Worm (Caenorhabditis elegans) whole organism, L1 larva: ENCODE data around the gene F22E5.1.
"Not testable (repeated sequence)": the region's sequence is repeated elsewhere in the genome, so short reads cannot be mapped to it uniquely, and the experiment has no call there.

ENCODE experiments used
- C16A3.4 ChIP-seq: fragments of 150-350 bp; optimal IDR thresholded peaks from 2 replicates; lab custom pipeline; 2014; ENCODE audit warnings: missing biosample characterization, missing genetic modification characterization
- C34B4.2 ChIP-seq: sonication (generic microtip); optimal IDR thresholded peaks from 2 replicates; lab custom pipeline; 2017; ENCODE audit warnings: mild to moderate bottlenecking, missing genetic modification characterization, missing compliant biosample characterization
- F16B12.6 ChIP-seq: fragments of 150-350 bp; optimal IDR thresholded peaks from 2 replicates; lab custom pipeline; 2014; ENCODE audit warnings: missing biosample characterization, missing genetic modification characterization
- alr-1 ChIP-seq: fragments of 200-800 bp; sonication (Bioruptor generic); optimal IDR thresholded peaks from 2 replicates; lab custom pipeline; 2018; ENCODE audit warnings: borderline replicate concordance, mild to moderate bottlenecking, missing genetic modification characterization, missing compliant biosample characterization
- aly-2 ChIP-seq: fragments of 150-350 bp; optimal IDR thresholded peaks from 2 replicates; lab custom pipeline; 2014; ENCODE audit warnings: missing biosample characterization, missing genetic modification characterization
- blmp-1 ChIP-seq: fragments of 150-350 bp; optimal IDR thresholded peaks from 2 replicates; lab custom pipeline; 2014; ENCODE audit warnings: missing biosample characterization, missing genetic modification characterization
- ceh-63 ChIP-seq: fragments of 200-800 bp; sonication (Bioruptor generic); optimal IDR thresholded peaks from 2 replicates; lab custom pipeline; 2018; ENCODE audit warnings: mild to moderate bottlenecking, missing genetic modification characterization, missing compliant biosample characterization
- ceh-8 ChIP-seq: fragments of 200-800 bp; sonication (Bioruptor generic); optimal IDR thresholded peaks from 2 replicates; lab custom pipeline; 2018; ENCODE audit warnings: mild to moderate bottlenecking, missing genetic modification characterization, moderate library complexity, missing compliant biosample characterization
- ceh-82 ChIP-seq, 3 experiments: fragments of 150-350 bp in 1 of 3; sonication (generic microtip) in 2 of 3; optimal IDR thresholded peaks; 2 replicates each; lab custom pipeline; 2014 to 2017; ENCODE audit warnings: missing biosample characterization in 3 of 3, missing genetic modification characterization in 3 of 3
- ceh-88 ChIP-seq: fragments of 200-800 bp; sonication (Bioruptor generic); IDR thresholded peaks from 2 replicates; pipeline ENCODE4 v1.3.6; 2022; ENCODE audit warnings: missing genetic modification characterization, missing compliant biosample characterization
- ces-1 ChIP-seq: fragments of 150-350 bp; optimal IDR thresholded peaks from 2 replicates; lab custom pipeline; 2014; ENCODE audit warnings: missing biosample characterization, missing genetic modification reagents, missing genetic modification characterization
- dpl-1 ChIP-seq, 3 experiments: fragments of 150-350 bp in 2 of 3; sonication (generic microtip) in 1 of 3; optimal IDR thresholded peaks; 2 replicates each; lab custom pipeline; 2014 to 2017; ENCODE audit warnings: missing biosample characterization in 3 of 3, missing genetic modification characterization in 3 of 3, missing genetic modification reagents in 3 of 3
- efl-3 ChIP-seq: fragments of 200-800 bp; sonication (Bioruptor generic); optimal IDR thresholded peaks from 2 replicates; lab custom pipeline; 2018; ENCODE audit warnings: mild to moderate bottlenecking, missing genetic modification characterization, missing compliant biosample characterization
- egl-27 ChIP-seq, 2 experiments: fragments of 150-350 bp in 1 of 2; sonication (generic microtip); optimal IDR thresholded peaks; 3 replicates each; lab custom pipeline; 2017 to 2018; ENCODE audit warnings: missing biosample characterization in 2 of 2, missing genetic modification characterization in 2 of 2, missing genetic modification reagents in 2 of 2
- fos-1 ChIP-seq: fragments of 150-350 bp; optimal IDR thresholded peaks from 2 replicates; lab custom pipeline; 2014; ENCODE audit warnings: missing biosample characterization, missing genetic modification characterization
- hlh-17 ChIP-seq: fragments of 200-800 bp; sonication (Bioruptor generic); optimal IDR thresholded peaks from 2 replicates; lab custom pipeline; 2018; ENCODE audit warnings: missing genetic modification characterization, mild to moderate bottlenecking, missing compliant biosample characterization, moderate library complexity, borderline replicate concordance
- isw-1 ChIP-seq: fragments of 200-800 bp; sonication (Bioruptor generic); IDR thresholded peaks from 2 replicates; pipeline ENCODE4 v1.3.6; 2022; ENCODE audit warnings: missing genetic modification characterization, missing compliant biosample characterization
- jun-1 ChIP-seq: fragments of 150-350 bp; optimal IDR thresholded peaks from 2 replicates; lab custom pipeline; 2014; ENCODE audit warnings: missing biosample characterization, missing genetic modification reagents, missing genetic modification characterization
- lin-13 ChIP-seq: fragments of 150-350 bp; optimal IDR thresholded peaks from 2 replicates; lab custom pipeline; 2014; ENCODE audit warnings: missing biosample characterization, missing genetic modification reagents, missing genetic modification characterization
- lin-15B ChIP-seq: fragments of 150-350 bp; sonication (generic microtip); optimal IDR thresholded peaks from 3 replicates; lab custom pipeline; 2014; ENCODE audit warnings: missing biosample characterization, missing genetic modification characterization
- mab-9 ChIP-seq: fragments of 200-800 bp; sonication (Bioruptor generic); IDR thresholded peaks from 2 replicates; pipeline ENCODE4 v1.3.6; 2022; ENCODE audit warnings: missing genetic modification reagents, missing genetic modification characterization, missing compliant biosample characterization
- mdl-1 ChIP-seq, 2 experiments: fragments of 150-350 bp; optimal IDR thresholded peaks; 2 replicates each; lab custom pipeline; 2014 to 2017; ENCODE audit warnings: missing biosample characterization in 2 of 2, missing genetic modification characterization in 2 of 2, inconsistent platforms in 1 of 2
- nhr-12 ChIP-seq: sonication (generic microtip); optimal IDR thresholded peaks from 2 replicates; lab custom pipeline; 2017; ENCODE audit warnings: missing biosample characterization, missing genetic modification characterization
- nhr-237 ChIP-seq: fragments of 150-350 bp; optimal IDR thresholded peaks from 2 replicates; lab custom pipeline; 2014; ENCODE audit warnings: missing biosample characterization, missing genetic modification characterization
- nhr-28 ChIP-seq: fragments of 150-350 bp; optimal IDR thresholded peaks from 2 replicates; lab custom pipeline; 2014; ENCODE audit warnings: missing biosample characterization, missing genetic modification characterization
- nhr-47 ChIP-seq: sonication (generic microtip); optimal IDR thresholded peaks from 2 replicates; lab custom pipeline; 2016; ENCODE audit warnings: mild to moderate bottlenecking, missing genetic modification characterization, moderate library complexity, missing compliant biosample characterization
- nhr-71 ChIP-seq: sonication (generic microtip); optimal IDR thresholded peaks from 2 replicates; lab custom pipeline; 2016; ENCODE audit warnings: mild to moderate bottlenecking, missing genetic modification characterization, moderate library complexity, missing compliant biosample characterization
- nhr-76 ChIP-seq: sonication (generic microtip); optimal IDR thresholded peaks from 2 replicates; lab custom pipeline; 2017; ENCODE audit warnings: missing biosample characterization, missing genetic modification characterization
- pax-3 ChIP-seq: fragments of 200-800 bp; sonication (Bioruptor generic); optimal IDR thresholded peaks from 2 replicates; lab custom pipeline; 2018; ENCODE audit warnings: mild to moderate bottlenecking, missing genetic modification characterization, moderate library complexity, missing compliant biosample characterization
- pqm-1 ChIP-seq: sonication (generic microtip); optimal IDR thresholded peaks from 3 replicates; lab custom pipeline; 2017; ENCODE audit warnings: missing biosample characterization, missing genetic modification characterization
- snpc-4 ChIP-seq: fragments of 150-350 bp; optimal IDR thresholded peaks from 2 replicates; lab custom pipeline; 2014; ENCODE audit warnings: missing biosample characterization, missing genetic modification characterization
- snu-23 ChIP-seq: sonication (generic microtip); optimal IDR thresholded peaks from 2 replicates; lab custom pipeline; 2016; ENCODE audit warnings: missing genetic modification characterization, missing compliant biosample characterization
- tbx-2 ChIP-seq: sonication (generic microtip); optimal IDR thresholded peaks from 2 replicates; lab custom pipeline; 2016; ENCODE audit warnings: missing genetic modification characterization, missing compliant biosample characterization
- unc-30 ChIP-seq: sonication (generic microtip); optimal IDR thresholded peaks from 2 replicates; lab custom pipeline; 2017; ENCODE audit warnings: missing biosample characterization, missing genetic modification characterization
- unc-62 ChIP-seq: fragments of 150-350 bp; optimal IDR thresholded peaks from 2 replicates; lab custom pipeline; 2014; ENCODE audit warnings: missing biosample characterization, missing genetic modification reagents, missing genetic modification characterization
- vab-15 ChIP-seq: sonication (generic microtip); optimal IDR thresholded peaks from 2 replicates; lab custom pipeline; 2017; ENCODE audit warnings: missing genotype, mild to moderate bottlenecking, missing genetic modification characterization, missing compliant biosample characterization
- ztf-11 ChIP-seq, 2 experiments: sonication (generic microtip); optimal IDR thresholded peaks; 2 replicates each; lab custom pipeline; 2016 to 2017; ENCODE audit warnings: missing genetic modification characterization in 2 of 2, missing biosample characterization in 1 of 2, missing compliant biosample characterization in 1 of 2

F22E5.1 gene

ce11 chrII:2639401-2640088 lies 34.0 kb upstream of the F22E5.1 start, which contains the start of gene F22E5.8:
F22E5.8 (plus strand) TSS chrII:2640038.
- not testable (repeated sequence) for TF ChIP-seq snu-23 (GFP tag; lab: Kevin White, UChicago); mab-9 (GFP tag; lab: Robert Waterston, UW); isw-1 (GFP tag; lab: Robert Waterston, UW)

- TF ChIP-seq nhr-28 (tag; lab: Kevin White, UChicago) (no peak), nhr-76 (tag; lab: Kevin White, UChicago) (no peak), dpl-1 (GFP tag; optimal IDR thresholded peaks at IDR 0.05; lab: Kevin White, UChicago) (no peak), ztf-11 (tag; optimal IDR thresholded peaks at IDR 0.05; lab: Kevin White, UChicago) (no peak), C34B4.2 (tag; lab: Kevin White, UChicago) (no peak), nhr-12 (no peak), hlh-17 (GFP tag; lab: Kevin White, UChicago) (no peak), aly-2 (tag; lab: Kevin White, UChicago) (no peak), tbx-2 (tag; lab: Kevin White, UChicago) (no peak), mdl-1 (tag; optimal IDR thresholded peaks at IDR 0.05; lab: Kevin White, UChicago) (no peak), ceh-8 (no peak), lin-15B (tag; lab: Kevin White, UChicago) (no peak), unc-30 (tag; lab: Kevin White, UChicago) (no peak), efl-3 (no peak), vab-15 (tag; lab: Kevin White, UChicago) (no peak), ceh-63 (GFP tag; lab: Kevin White, UChicago) (no peak), snpc-4 (no peak)
These were observed 32.6 kb upstream of the F22E5.1 start, which contains the start of gene F22E5.23 for ce11 chrII:2640982-2641381. F22E5.23 (plus strand) TSS chrII:2641282.

- no peak for TF ChIP-seq egl-27 (tag; optimal IDR thresholded peaks at IDR 0.05; lab: Kevin White, UChicago)
- no peak for TF ChIP-seq lin-13
- TF ChIP-seq nhr-28 (tag; lab: Kevin White, UChicago): no peak
- TF ChIP-seq alr-1 (tag; lab: Kevin White, UChicago): no peak
- no peak for TF ChIP-seq fos-1
- no peak for TF ChIP-seq pax-3
- TF ChIP-seq ces-1 (GFP tag; lab: Kevin White, UChicago): no peak
- no peak for TF ChIP-seq nhr-237 (tag; lab: Kevin White, UChicago)
- no peak for TF ChIP-seq unc-62 (GFP tag; lab: Kevin White, UChicago)
- no peak for TF ChIP-seq C16A3.4
These were observed 31.8 kb upstream of the F22E5.1 start, which contains the start of gene F22E5.7 for ce11 chrII:2641777-2642176. F22E5.7 (plus strand) TSS chrII:2642077.

- TF ChIP-seq blmp-1 (tag; lab: Kevin White, UChicago) (no peak), nhr-71 (tag; lab: Kevin White, UChicago) (no peak), alr-1 (tag; lab: Kevin White, UChicago) (no peak), pqm-1 (tag; lab: Kevin White, UChicago) (no peak), F16B12.6 (tag; lab: Kevin White, UChicago) (no peak), ceh-82 (tag; optimal IDR thresholded peaks at IDR 0.05; lab: Kevin White, UChicago) (no peak), ceh-88 (GFP tag; lab: Robert Waterston, UW) (no peak), unc-62 (GFP tag; lab: Kevin White, UChicago) (no peak), aly-2 (tag; lab: Kevin White, UChicago) (no peak), jun-1 (tag; lab: Kevin White, UChicago) (no peak), nhr-47 (tag; lab: Kevin White, UChicago) (no peak), mab-9 (GFP tag; lab: Robert Waterston, UW) (no peak), nhr-237 (tag; lab: Kevin White, UChicago) (no peak)
- TF ChIP-seq, all 84 proteins: peak for 0
These were observed 29.1 kb upstream of the F22E5.1 start, which contains the start of gene F22E5.11 for ce11 chrII:2644498-2644897. F22E5.11 (minus strand) TSS chrII:2644598.
